Fruit fly (Drosophila melanogaster): ENCODE results near the gene CG3191.

The CG3191 gene

DNA sequence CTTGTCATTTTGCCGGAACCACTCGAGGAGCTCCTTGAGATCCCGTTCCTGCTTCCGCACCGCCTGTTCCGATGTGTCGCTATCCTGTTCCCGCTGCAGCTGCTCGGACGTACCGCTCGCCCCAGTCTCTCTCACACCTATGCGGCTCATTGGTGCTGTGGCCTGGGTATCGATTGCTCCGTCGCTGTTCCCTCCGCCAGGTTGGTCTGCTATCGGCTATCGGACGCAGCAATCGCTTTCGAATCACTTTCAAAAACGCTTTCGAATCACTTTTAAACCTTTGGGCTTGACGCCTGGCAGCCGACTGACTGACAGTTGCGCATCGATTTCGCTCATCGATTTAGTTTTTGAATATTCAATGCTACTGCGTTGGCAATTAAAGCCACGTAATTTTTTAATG, at the start of gene CG3191:
TSS of gene CG3191 (minus strand) at position 306 of the 400 bp plus-strand sequence.
- TF ChIP-seq CG8478 (optimal IDR thresholded peaks at IDR 0.05): no peak
- no peak for TF ChIP-seq CTCF (optimal IDR thresholded peaks at IDR 0.05)

DNA sequence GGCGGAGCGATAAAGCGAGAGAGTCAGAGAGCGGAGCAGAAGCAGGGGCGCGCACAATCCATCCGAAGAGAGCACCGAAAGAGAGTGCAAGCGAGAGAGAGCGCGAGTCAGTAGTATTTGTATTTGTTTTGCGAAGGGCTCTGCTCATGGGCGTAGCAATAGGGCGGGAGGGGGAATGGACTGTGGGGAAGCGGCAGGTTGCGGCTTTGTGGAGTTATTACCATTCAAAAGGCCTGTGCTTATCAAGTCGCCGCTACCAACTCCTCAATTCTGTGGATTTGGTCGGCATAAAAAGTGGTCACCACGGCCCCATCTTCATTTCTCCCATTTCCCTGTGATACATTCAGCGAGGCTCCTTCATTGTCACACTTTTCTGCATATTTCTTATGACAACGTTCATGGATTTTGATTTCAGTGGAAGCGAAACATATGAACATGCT, 49.3 kb upstream of the CG3191 start:
- TF ChIP-seq CG8478 (optimal IDR thresholded peaks at IDR 0.05) (no peak), CTCF (optimal IDR thresholded peaks at IDR 0.05) (no peak)

DNA sequence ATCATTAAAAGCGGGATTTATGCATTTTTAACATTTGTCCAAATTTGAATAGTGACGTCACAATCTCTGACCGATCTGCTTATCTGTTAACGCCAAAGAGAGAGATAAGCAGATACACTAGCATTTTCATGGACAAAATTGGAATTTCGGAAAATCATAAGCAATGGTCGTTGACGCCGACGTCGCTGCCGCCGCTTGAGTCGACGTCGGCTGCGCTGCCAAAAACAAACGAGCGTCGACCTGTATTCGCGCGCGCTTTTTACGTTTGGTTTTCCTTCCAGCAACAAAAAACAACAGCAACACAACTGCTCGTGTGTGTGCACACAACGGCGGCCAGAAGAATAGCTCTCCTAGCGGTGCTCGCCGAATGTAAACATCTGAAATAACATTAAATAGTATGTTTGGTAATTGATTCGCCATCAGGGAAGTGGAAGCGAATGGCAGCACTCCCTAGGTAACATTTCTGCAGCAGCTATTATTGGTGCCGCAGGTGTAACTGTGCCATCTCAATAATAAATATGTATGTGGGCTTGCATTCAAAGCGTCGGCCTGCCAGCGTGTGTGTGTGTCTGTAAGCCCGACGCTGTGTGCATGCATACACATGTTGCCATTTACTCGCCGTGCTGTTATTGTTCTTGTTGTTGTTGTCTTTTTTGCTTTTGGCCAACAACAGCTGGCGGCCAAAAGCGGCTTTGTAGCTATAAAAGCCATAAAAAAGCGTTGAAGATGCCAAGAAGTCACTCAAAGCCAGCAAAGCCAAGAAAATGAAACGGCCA, 48.7 kb upstream of the CG3191 start:
- no peak for TF ChIP-seq CG8478 (optimal IDR thresholded peaks at IDR 0.05)
- no peak for TF ChIP-seq CTCF (optimal IDR thresholded peaks at IDR 0.05)

DNA sequence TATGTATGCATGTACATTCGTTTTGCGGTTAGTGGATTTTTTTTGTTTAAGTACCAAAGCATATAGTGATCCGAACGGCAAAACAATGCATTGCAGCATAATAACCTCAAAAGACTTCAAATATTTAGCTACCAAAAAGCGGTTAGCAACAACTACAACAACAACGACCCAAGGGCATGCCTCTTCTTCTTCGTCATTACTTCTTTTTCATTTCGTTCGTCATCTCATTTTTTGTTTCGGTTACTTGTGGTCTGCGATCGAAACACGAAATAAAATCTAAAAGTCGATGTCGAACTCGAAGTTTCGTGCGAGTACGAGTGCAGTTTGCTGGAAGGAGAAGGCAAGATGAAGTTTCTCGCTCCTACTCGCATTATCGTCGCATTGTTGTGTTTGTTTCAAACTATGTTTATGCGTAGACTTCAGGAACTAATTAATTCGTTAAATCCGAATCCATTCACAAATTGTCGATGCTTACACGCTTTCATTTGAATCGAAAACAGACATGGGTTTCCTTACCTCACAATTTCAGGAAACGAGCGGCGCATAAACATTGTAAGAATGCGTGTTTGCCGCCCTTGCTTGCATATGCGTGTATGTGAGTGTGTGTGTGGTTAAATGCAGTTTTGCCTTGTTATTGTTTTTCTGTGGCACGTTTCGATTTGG, 47.0 kb upstream of the CG3191 start:
- TF ChIP-seq CTCF (optimal IDR thresholded peaks at IDR 0.05): no peak
- no peak for TF ChIP-seq CG8478 (optimal IDR thresholded peaks at IDR 0.05)

DNA sequence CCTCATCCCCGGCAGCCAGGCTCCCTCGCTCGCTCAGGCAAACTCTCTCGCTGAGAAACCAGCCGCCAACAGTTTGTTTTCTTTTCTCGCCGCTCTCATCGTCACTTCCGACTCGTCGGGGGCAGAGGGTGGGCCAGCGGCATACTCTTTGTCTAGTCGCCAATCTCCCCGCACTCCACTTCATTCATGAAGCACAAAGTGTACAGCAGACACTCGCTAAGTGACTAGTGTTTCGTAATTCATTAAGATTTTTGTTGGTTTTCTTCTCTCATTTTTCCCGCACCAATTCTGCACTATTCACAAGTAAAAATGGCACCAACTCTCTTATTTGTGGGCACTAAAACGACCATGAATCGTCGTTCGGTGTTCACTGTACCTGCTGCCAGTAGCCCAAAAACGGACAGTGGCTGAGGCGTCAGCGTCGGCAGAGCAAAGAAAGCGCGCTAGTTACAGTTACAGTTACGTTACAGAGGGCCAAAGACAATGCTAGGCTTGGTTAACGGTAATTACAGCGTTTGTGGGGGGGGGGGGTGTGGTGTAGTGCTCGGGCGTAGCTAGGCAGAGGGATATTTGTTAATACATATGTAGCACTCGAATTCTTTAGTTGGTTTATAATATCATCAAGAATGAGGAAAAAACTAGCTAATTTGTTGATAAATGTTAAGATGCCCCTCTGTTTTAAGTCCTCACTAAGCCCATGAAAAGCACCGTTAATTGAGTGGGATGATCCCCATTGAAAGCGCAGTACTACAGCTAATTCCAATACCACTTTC, 45.8 kb upstream of the CG3191 start:
- TF ChIP-seq CG8478 (optimal IDR thresholded peaks at IDR 0.05): no peak
- no peak for TF ChIP-seq CTCF (optimal IDR thresholded peaks at IDR 0.05)

DNA sequence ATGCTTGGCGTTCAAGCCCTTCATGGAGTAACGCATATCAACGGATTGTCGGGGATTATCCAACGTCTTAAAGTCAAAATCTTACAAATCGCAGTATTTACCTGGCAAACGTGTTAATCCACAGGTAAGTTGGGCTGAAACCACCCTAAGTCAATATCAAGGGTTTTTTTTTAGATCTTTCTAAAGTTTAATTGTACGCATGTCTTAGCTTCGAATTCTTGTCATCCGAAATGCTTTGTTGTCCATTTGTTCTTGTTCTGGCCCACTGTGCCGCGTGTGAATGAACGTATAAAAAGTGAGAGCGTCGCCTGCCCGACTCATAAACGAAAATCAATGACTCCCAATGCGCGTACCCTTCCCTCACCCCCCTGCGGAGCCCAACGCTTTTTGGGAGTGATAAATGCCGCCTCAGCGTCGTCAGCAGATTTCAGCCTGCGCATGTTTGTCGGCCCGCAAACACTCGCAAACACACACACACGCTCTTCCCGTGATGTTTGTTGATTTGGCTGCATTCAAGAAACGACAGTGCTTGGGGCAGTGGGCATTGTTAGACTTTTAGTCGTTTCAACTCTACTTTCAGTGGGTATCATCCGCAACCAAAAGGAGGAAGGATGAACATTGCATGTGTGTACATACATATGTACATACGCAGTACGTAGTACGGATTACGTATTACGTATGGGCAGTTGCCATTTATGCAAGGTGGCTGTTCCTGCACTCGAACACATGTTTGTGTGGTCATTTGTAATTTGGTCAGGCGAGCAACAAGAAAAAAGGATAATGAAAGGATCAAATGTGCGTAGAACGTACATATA, 44.6 kb upstream of the CG3191 start:
- TF ChIP-seq CTCF (optimal IDR thresholded peaks at IDR 0.05) (no peak), CG8478 (optimal IDR thresholded peaks at IDR 0.05) (no peak)

DNA sequence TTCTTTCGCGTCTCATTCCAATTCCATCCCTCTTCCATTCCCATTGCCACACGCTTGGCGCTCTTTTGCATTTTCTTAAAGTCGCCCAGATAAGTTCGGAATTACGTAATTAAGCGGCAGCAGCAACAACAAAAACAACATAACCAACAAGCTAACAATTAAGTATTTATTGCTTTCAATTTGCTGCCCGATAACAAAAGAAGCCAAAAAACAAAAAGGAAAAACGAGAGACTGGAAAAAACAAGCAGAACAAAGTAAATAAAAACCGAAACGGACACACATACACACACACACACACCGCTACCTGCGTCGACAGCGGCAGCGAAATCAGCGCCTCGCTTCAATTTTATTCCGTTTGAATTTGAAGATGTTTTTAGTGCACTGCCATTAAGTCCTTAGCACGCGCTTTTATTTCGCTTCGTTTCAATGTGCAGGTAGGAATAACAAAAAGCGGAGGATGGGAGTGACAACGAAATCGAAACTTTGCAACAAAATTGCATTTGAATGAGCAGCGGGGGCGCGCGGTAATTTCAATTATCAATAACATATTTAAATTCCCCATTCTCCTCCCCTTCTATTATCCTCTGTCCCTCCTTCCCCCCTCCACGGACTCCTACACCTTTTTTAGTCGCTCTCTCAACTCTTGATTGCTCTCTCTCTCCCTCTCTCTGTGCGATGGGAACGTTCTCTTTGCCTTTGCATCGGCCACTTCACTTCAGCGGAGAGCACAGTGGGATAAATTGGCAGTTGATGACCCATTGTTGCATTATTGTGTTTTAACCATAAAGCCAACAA, 43.8 kb upstream of the CG3191 start, which contains the start of gene Raf:
TSS of gene Raf (plus strand) at position 32 of the 795 bp plus-strand sequence.
- no peak for TF ChIP-seq CG8478 (optimal IDR thresholded peaks at IDR 0.05)
- TF ChIP-seq CTCF (optimal IDR thresholded peaks at IDR 0.05): no peak

DNA sequence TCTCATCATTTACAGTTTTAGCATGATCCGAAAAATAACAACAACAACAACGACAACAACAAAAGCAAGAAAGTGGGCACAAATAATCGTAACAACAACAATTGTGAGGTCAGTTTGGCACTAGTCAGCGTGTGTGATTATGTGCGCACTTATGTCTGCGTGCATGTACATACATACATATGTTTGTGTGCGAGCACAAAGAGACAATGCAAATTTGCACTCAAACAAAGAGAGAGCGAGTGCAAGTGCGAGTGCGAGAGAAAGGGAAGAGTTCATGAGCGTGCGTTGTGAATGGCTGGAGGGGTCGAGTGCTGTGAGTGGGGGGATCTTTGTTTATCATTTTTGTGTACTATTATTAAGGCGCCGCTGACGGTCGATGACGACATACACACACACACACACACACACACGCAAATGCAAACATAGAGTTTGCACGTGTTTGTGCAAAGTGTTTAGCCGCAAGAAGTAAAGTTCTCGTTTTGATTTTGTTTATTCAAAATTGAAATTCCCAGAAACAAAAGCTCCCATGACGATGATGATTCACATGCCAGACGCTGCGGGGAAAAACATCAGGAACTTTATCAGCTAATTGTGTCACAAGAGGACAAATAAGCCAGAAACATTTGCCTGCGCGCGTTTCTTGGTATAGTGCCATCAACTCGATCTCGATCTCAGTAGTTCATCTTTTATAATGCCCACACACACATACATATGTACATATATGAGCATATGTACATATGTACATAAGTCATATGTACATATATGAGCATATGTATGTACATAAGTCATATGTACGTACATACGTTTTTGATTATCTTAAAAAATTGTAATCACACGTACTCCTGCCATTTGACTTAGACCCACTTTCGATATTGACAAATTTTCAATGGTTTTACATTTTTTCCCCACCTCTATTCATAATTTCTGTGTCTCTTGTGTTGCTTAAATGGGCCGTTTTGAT, 43.0 kb upstream of the CG3191 start:
- TF ChIP-seq CG8478 (optimal IDR thresholded peaks at IDR 0.05) (no peak), CTCF (optimal IDR thresholded peaks at IDR 0.05) (no peak)

DNA sequence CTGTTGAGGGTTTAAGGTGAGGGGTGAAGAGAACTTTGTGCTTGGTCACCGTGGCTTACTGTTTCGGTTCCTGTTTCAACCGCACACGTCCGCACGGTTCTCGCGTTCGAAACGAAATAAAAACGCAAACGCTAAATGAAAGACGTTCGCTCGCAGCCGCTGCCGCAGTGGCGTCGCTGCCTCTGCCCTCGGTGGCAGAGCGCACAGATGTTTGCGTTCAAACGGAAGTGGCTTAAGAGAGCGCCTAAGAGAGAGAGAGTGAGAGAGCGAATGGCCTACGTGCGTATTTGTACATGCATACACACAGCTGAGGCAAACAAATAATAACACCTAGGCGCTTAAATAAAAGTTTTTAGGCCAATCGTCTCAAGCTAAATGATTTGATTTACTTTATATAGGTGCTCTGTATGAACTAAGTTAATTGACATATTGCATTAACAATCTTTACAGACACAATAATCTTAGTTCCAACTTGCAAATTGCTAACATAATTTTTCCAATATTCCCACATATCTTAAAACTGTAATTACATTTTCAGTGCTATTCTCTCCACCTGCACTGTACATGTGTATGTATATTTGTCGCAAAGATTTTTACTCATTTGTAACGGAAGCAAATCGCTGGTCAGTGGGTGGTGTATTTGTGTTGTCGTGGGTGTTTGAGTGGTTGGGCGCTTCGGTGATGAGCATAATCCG, 41.6 kb upstream of the CG3191 start, which contains the start of gene CG2865:
TSS of gene CG2865 (minus strand) at position 118 of the 695 bp plus-strand sequence.
- no peak for TF ChIP-seq CTCF (optimal IDR thresholded peaks at IDR 0.05)
- no peak for TF ChIP-seq CG8478 (optimal IDR thresholded peaks at IDR 0.05)

DNA sequence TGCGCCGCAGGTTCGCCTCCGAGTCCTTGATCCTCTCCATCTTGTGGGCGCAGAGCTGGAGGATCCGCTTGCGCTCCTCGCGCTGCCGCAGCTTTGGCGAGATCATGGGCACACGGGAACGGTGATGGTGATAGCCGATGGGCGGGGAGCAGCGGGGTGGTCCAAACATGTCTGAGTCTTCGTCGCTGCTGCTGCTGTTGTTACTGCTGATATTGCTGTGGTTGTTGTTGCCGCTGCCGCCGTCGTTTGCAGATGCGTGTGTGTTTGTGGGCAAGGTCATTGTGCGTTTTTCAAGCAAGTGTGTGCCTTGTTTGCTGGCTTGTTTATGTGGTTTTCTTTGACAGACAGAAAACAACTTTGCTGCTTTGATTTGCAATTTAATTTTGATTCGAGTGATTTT, 40.6 kb upstream of the CG3191 start:
- TF ChIP-seq CG8478 (optimal IDR thresholded peaks at IDR 0.05) (no peak), CTCF (optimal IDR thresholded peaks at IDR 0.05) (no peak)

DNA sequence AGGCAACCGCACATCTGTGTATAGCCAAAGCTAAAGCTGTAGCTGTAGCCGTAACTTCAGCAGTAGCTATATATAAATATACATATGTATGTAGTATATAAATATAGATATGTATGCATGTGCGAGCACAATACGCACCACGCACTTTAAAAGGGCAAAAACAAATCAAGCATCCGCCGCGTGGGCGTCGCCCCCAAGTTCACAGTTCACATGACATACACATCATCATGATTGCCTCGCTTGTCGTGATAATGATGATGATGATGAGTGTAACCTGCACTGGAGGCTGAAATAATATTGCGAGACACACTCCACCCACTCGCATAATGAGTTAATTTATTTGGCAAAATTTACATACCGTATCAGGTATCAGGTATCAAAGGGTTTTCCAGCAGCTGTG, 39.2 kb upstream of the CG3191 start:
- TF ChIP-seq CTCF (optimal IDR thresholded peaks at IDR 0.05): no peak
- TF ChIP-seq CG8478 (optimal IDR thresholded peaks at IDR 0.05): no peak

DNA sequence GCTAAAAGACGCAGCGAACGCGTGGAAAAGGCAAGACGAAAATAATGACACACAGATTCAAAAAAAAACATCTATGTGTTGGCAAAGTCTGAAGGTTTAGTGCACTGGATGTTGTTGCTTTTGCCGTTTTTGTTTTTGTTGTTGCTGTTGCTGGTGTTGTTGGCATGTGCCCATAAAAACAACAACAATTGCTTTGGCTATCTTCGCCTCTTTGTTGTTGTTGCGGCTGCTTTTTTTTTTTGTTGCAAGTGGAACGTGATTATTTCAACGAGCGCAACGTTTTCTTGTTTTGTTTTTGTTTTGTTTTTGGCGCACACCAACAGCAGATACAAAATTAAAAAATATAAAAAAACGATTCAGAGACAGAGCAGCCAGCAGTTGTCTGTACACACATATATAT, 37.3 kb upstream of the CG3191 start:
- TF ChIP-seq CG8478 (optimal IDR thresholded peaks at IDR 0.05) (no peak), CTCF (optimal IDR thresholded peaks at IDR 0.05) (no peak)
